Fruit fly (Drosophila melanogaster) whole organism, adult: ENCODE results near the gene crm.

Experiments
- CG12768 ChIP-seq: fragments of 200-800 bp; sonication (Bioruptor generic); optimal IDR thresholded peaks from 2 replicates; lab custom pipeline; 2017; ENCODE audit warnings: missing biosample characterization, missing genetic modification characterization, mild to moderate bottlenecking, moderate library complexity, missing genetic modification reagents
- Mnt ChIP-seq: fragments of 200-800 bp; sonication (Bioruptor generic); optimal IDR thresholded peaks from 2 replicates; lab custom pipeline; 2016; ENCODE audit warnings: missing biosample characterization, mild to moderate bottlenecking, missing genetic modification characterization
- ovo ChIP-seq: fragments of 200-800 bp; sonication (Bioruptor generic); optimal IDR thresholded peaks from 2 replicates; lab custom pipeline; 2016; ENCODE audit warnings: missing biosample characterization, missing genetic modification characterization
- toe ChIP-seq: fragments of 200-800 bp; sonication (Bioruptor generic); optimal IDR thresholded peaks from 2 replicates; lab custom pipeline; 2016; ENCODE audit warnings: missing biosample characterization, missing genetic modification characterization

- TF ChIP-seq ovo (GFP tag; lab: Kevin White, UChicago), result no peak
- no peak for TF ChIP-seq toe (GFP tag; lab: Kevin White, UChicago)
- TF ChIP-seq CG12768, result no peak
- TF ChIP-seq Mnt (GFP tag; lab: Kevin White, UChicago), result no peak
These were observed 18.8 kb upstream of the crm start for dm6 chrX:2757400-2757799.
